Fruit fly (Drosophila melanogaster): Measurements from ENCODE around the gene AIF.

Gene AIF

dm6 chr2L:2195328-2195727, 43.8 kb downstream of the AIF start:
- TF ChIP-seq insv (GFP tag; optimal IDR thresholded peaks at IDR 0.05), result peak in 1 of 2 experiments; percentile 53
- TF ChIP-seq zen (tag; optimal IDR thresholded peaks at IDR 0.05), result peak; percentile 16
- no peak for TF ChIP-seq Hr39 (optimal IDR thresholded peaks at IDR 0.05)
- peak; percentile 37 for TF ChIP-seq pita (GFP tag; optimal IDR thresholded peaks at IDR 0.05)
- no peak for TF ChIP-seq en (GFP tag; optimal IDR thresholded peaks at IDR 0.05)
- no peak for TF ChIP-seq CG13624 (GFP tag; optimal IDR thresholded peaks at IDR 0.05)
- TF ChIP-seq slou (GFP tag; optimal IDR thresholded peaks at IDR 0.05), result no peak

- TF ChIP-seq nerfin-1 (tag; optimal IDR thresholded peaks at IDR 0.05) (peak; percentile 40), otp (GFP tag; IDR thresholded peaks at IDR 0.05) (no peak), CG7357 (GFP tag; IDR thresholded peaks at IDR 0.05) (peak; percentile 87), so (GFP tag; IDR thresholded peaks at IDR 0.05) (no peak), CG5245 (GFP tag; optimal IDR thresholded peaks at IDR 0.05) (peak; percentile 18), sna (GFP tag; IDR thresholded peaks at IDR 0.05; ENCODE audit: partially characterized antibody) (no peak), pita (GFP tag; optimal IDR thresholded peaks at IDR 0.05) (no peak), CG8089 (GFP tag; optimal IDR thresholded peaks at IDR 0.05) (peak; percentile 16), HLH3B (GFP tag; IDR thresholded peaks at IDR 0.05) (no peak), CG2712 (tag; optimal IDR thresholded peaks at IDR 0.05) (peak; percentile 69), sug (tag; optimal IDR thresholded peaks at IDR 0.05) (peak; percentile 88), CG13287 (GFP tag; IDR thresholded peaks at IDR 0.05; ENCODE audit: partially characterized antibody) (no peak), ken (GFP tag; IDR thresholded peaks at IDR 0.05) (no peak), usp (GFP tag; optimal IDR thresholded peaks at IDR 0.05) (peak; percentile 22), CG30403 (GFP tag; optimal IDR thresholded peaks at IDR 0.05) (peak; percentile 74), fru (optimal IDR thresholded peaks at IDR 0.05) (peak; percentile 10), prd (optimal IDR thresholded peaks at IDR 0.05) (no peak), prd (GFP tag; IDR thresholded peaks at IDR 0.05) (no peak), CTCF (GFP tag; optimal IDR thresholded peaks at IDR 0.05) (peak; percentile 26), Nf-YA (GFP tag; IDR thresholded peaks at IDR 0.05) (no peak), gfzf (GFP tag; optimal IDR thresholded peaks at IDR 0.05) (no peak), Fer3 (tag; optimal IDR thresholded peaks at IDR 0.05) (peak; percentile 52), CG14441 (GFP tag; IDR thresholded peaks at IDR 0.05) (no peak), Mes4 (GFP tag; optimal IDR thresholded peaks at IDR 0.05) (no peak), CG7271 (tag; optimal IDR thresholded peaks at IDR 0.05) (no peak), dan (GFP tag; IDR thresholded peaks at IDR 0.05) (no peak), abd-A (tag; optimal IDR thresholded peaks at IDR 0.05) (peak; percentile 98), CG10431 (GFP tag; optimal IDR thresholded peaks at IDR 0.05) (peak; percentile 57), B-H1 (GFP tag; IDR thresholded peaks at IDR 0.05) (no peak), zen (tag; optimal IDR thresholded peaks at IDR 0.05) (peak; percentile 94), CG9727 (GFP tag; optimal IDR thresholded peaks at IDR 0.05) (peak; percentile 63), gce (GFP tag; IDR thresholded peaks at IDR 0.05) (no peak), CG12155 (GFP tag; optimal IDR thresholded peaks at IDR 0.05) (peak; percentile 97), CG15514 (GFP tag; optimal IDR thresholded peaks at IDR 0.05) (peak; percentile 59), CG6854 (GFP tag; optimal IDR thresholded peaks at IDR 0.05) (peak; percentile 83), CG8290 (GFP tag; optimal IDR thresholded peaks at IDR 0.05) (no peak), CG8290 (tag; optimal IDR thresholded peaks at IDR 0.05) (peak; percentile 63 to 89), Bgb (GFP tag; IDR thresholded peaks at IDR 0.05; ENCODE audit: partially characterized antibody) (no peak), CG18599 (GFP tag; optimal IDR thresholded peaks at IDR 0.05) (peak; percentile 73), ftz-f1 (GFP tag; optimal IDR thresholded peaks at IDR 0.05) (peak; percentile 100), CG15073 (GFP tag; optimal IDR thresholded peaks at IDR 0.05) (no peak), toy (GFP tag; IDR thresholded peaks at IDR 0.05) (no peak), CG12769 (tag; optimal IDR thresholded peaks at IDR 0.05) (peak; percentile 94), tap (tag; optimal IDR thresholded peaks at IDR 0.05) (no peak), sqz (GFP tag; optimal IDR thresholded peaks at IDR 0.05) (peak; percentile 83)
These were observed 45.3 kb downstream of the AIF start for dm6 chr2L:2196590-2197474.
